Worm (Caenorhabditis elegans) whole organism, L3 larva: ENCODE results near the gene maoc-1.

Experiments
- ZK546.5 ChIP-seq: sonication (generic microtip); optimal IDR thresholded peaks from 2 replicates; lab custom pipeline; 2017; ENCODE audit warnings: missing biosample characterization, missing genetic modification characterization
- aly-2 ChIP-seq: fragments of 150-350 bp; optimal IDR thresholded peaks from 2 replicates; lab custom pipeline; 2014; ENCODE audit warnings: missing biosample characterization, missing genetic modification characterization
- ama-1 ChIP-seq: fragments of 150-350 bp; optimal IDR thresholded peaks from 2 replicates; lab custom pipeline; 2018
- ceh-16 ChIP-seq: sonication (generic microtip); optimal IDR thresholded peaks from 2 replicates; lab custom pipeline; 2017; ENCODE audit warnings: missing biosample characterization, missing genetic modification characterization
- ceh-28 ChIP-seq: fragments of 150-350 bp; optimal IDR thresholded peaks from 2 replicates; lab custom pipeline; 2014; ENCODE audit warnings: missing biosample characterization, missing genetic modification reagents, missing genetic modification characterization
- ceh-82 ChIP-seq: fragments of 150-350 bp; optimal IDR thresholded peaks from 2 replicates; lab custom pipeline; 2014; ENCODE audit warnings: missing biosample characterization, missing genetic modification characterization
- ceh-9 ChIP-seq: sonication (generic microtip); optimal IDR thresholded peaks from 2 replicates; lab custom pipeline; 2018; ENCODE audit warnings: missing biosample characterization, missing genetic modification characterization
- egl-27 ChIP-seq: sonication (generic microtip); optimal IDR thresholded peaks from 4 replicates; lab custom pipeline; 2017; ENCODE audit warnings: missing biosample characterization, missing genetic modification reagents, missing genetic modification characterization
- egl-5 ChIP-seq: fragments of 150-350 bp; optimal IDR thresholded peaks from 2 replicates; lab custom pipeline; 2017; ENCODE audit warnings: missing biosample characterization, missing genetic modification reagents, missing genetic modification characterization, inconsistent platforms
- elt-1 ChIP-seq: fragments of 150-350 bp; optimal IDR thresholded peaks from 2 replicates; lab custom pipeline; 2014; ENCODE audit warnings: missing biosample characterization, missing genetic modification characterization
- elt-2 ChIP-seq: sonication (generic microtip); optimal IDR thresholded peaks from 2 replicates; lab custom pipeline; 2016; ENCODE audit warnings: missing genetic modification reagents, mild to moderate bottlenecking, missing genetic modification characterization, missing compliant biosample characterization
- eor-1 ChIP-seq, 2 experiments: fragments of 150-350 bp; optimal IDR thresholded peaks; 2 replicates each; lab custom pipeline; 2014 to 2018; ENCODE audit warnings: missing biosample characterization in 2 of 2, missing genetic modification characterization in 2 of 2
- fkh-10 ChIP-seq: sonication (generic microtip); optimal IDR thresholded peaks from 2 replicates; lab custom pipeline; 2017; ENCODE audit warnings: missing biosample characterization, missing genetic modification reagents, missing genetic modification characterization
- fkh-2 ChIP-seq: fragments of 150-350 bp; optimal IDR thresholded peaks from 2 replicates; lab custom pipeline; 2014; ENCODE audit warnings: missing biosample characterization, missing genetic modification reagents, missing genetic modification characterization
- fos-1 ChIP-seq: fragments of 150-350 bp; optimal IDR thresholded peaks from 2 replicates; lab custom pipeline; 2014; ENCODE audit warnings: missing biosample characterization, missing genetic modification characterization
- hmg-11 ChIP-seq: sonication (generic microtip); optimal IDR thresholded peaks from 2 replicates; lab custom pipeline; 2016; ENCODE audit warnings: missing genetic modification characterization, missing compliant biosample characterization
- jun-1 ChIP-seq: fragments of 150-350 bp; optimal IDR thresholded peaks from 2 replicates; lab custom pipeline; 2014; ENCODE audit warnings: missing biosample characterization, missing genetic modification reagents, missing genetic modification characterization
- lin-15B ChIP-seq: fragments of 150-350 bp; optimal IDR thresholded peaks from 2 replicates; lab custom pipeline; 2014; ENCODE audit warnings: missing biosample characterization, missing genetic modification characterization
- lin-39 ChIP-seq: fragments of 150-350 bp; optimal IDR thresholded peaks from 2 replicates; lab custom pipeline; 2018; ENCODE audit warnings: missing biosample characterization, missing genetic modification reagents, missing genetic modification characterization
- lsy-12 ChIP-seq: sonication (generic microtip); optimal IDR thresholded peaks from 2 replicates; lab custom pipeline; 2016; ENCODE audit warnings: mild to moderate bottlenecking, missing genetic modification characterization, missing compliant biosample characterization
- mdl-1 ChIP-seq: fragments of 150-350 bp; optimal IDR thresholded peaks from 2 replicates; lab custom pipeline; 2014; ENCODE audit warnings: missing biosample characterization, missing genetic modification characterization
- mml-1 ChIP-seq: fragments of 150-350 bp; sonication (generic microtip); optimal IDR thresholded peaks from 3 replicates; lab custom pipeline; 2014; ENCODE audit warnings: missing biosample characterization, missing genetic modification characterization
- nfya-1 ChIP-seq: sonication (generic microtip); optimal IDR thresholded peaks from 2 replicates; lab custom pipeline; 2017; ENCODE audit warnings: missing genetic modification characterization, mild to moderate bottlenecking, missing compliant biosample characterization, antibody characterized with exemption, moderate library complexity; ENCODE audit not compliant: insufficient read depth
- nhr-11 ChIP-seq: fragments of 150-350 bp; optimal IDR thresholded peaks from 2 replicates; lab custom pipeline; 2014; ENCODE audit warnings: missing biosample characterization, missing genetic modification characterization
- nhr-12 ChIP-seq: fragments of 150-350 bp; optimal IDR thresholded peaks from 2 replicates; lab custom pipeline; 2014; ENCODE audit warnings: missing biosample characterization, missing genetic modification characterization
- nhr-23 ChIP-seq: fragments of 150-350 bp; optimal IDR thresholded peaks from 2 replicates; lab custom pipeline; 2014; ENCODE audit warnings: missing biosample characterization, missing genetic modification reagents, missing genetic modification characterization
- nhr-237 ChIP-seq: fragments of 150-350 bp; optimal IDR thresholded peaks from 2 replicates; lab custom pipeline; 2014; ENCODE audit warnings: missing biosample characterization, missing genetic modification characterization
- nhr-28 ChIP-seq: fragments of 150-350 bp; optimal IDR thresholded peaks from 2 replicates; lab custom pipeline; 2014; ENCODE audit warnings: missing biosample characterization, missing genetic modification characterization
- nhr-43 ChIP-seq: sonication (generic microtip); optimal IDR thresholded peaks from 2 replicates; lab custom pipeline; 2016; ENCODE audit warnings: mild to moderate bottlenecking, missing genetic modification characterization, missing compliant biosample characterization; ENCODE audit not compliant: poor library complexity, severe bottlenecking
- nhr-67 ChIP-seq: fragments of 150-350 bp; optimal IDR thresholded peaks from 2 replicates; lab custom pipeline; 2014; ENCODE audit warnings: missing biosample characterization, missing genetic modification characterization
- nhr-76 ChIP-seq: fragments of 150-350 bp; sonication (generic microtip); optimal IDR thresholded peaks from 5 replicates; lab custom pipeline; 2014; ENCODE audit warnings: missing biosample characterization, missing genetic modification characterization
- nhr-77 ChIP-seq: fragments of 150-350 bp; optimal IDR thresholded peaks from 2 replicates; lab custom pipeline; 2014; ENCODE audit warnings: missing biosample characterization, missing genetic modification characterization
- pha-4 ChIP-seq: fragments of 150-350 bp; optimal IDR thresholded peaks from 2 replicates; lab custom pipeline; 2014; ENCODE audit warnings: missing biosample characterization, missing genetic modification reagents, missing genetic modification characterization
- pqm-1 ChIP-seq: fragments of 150-350 bp; optimal IDR thresholded peaks from 2 replicates; lab custom pipeline; 2017; ENCODE audit warnings: missing biosample characterization, missing genetic modification characterization, inconsistent platforms
- sea-2 ChIP-seq: fragments of 150-350 bp; sonication (generic microtip); optimal IDR thresholded peaks from 4 replicates; lab custom pipeline; 2014; ENCODE audit warnings: missing biosample characterization, missing genetic modification reagents, missing genetic modification characterization
- skn-1 ChIP-seq: fragments of 150-350 bp; optimal IDR thresholded peaks from 2 replicates; lab custom pipeline; 2014; ENCODE audit warnings: missing biosample characterization, missing genetic modification characterization
- snpc-4 ChIP-seq: fragments of 150-350 bp; optimal IDR thresholded peaks from 2 replicates; lab custom pipeline; 2014; ENCODE audit warnings: missing biosample characterization, missing genetic modification characterization
- tbx-2 ChIP-seq: sonication (generic microtip); optimal IDR thresholded peaks from 2 replicates; lab custom pipeline; 2016; ENCODE audit warnings: mild to moderate bottlenecking, missing genetic modification characterization, missing compliant biosample characterization
- unc-39 ChIP-seq: sonication (generic microtip); optimal IDR thresholded peaks from 4 replicates; lab custom pipeline; 2017; ENCODE audit warnings: missing biosample characterization, missing genetic modification characterization
- unc-62 ChIP-seq: fragments of 150-350 bp; sonication (generic microtip); optimal IDR thresholded peaks from 4 replicates; lab custom pipeline; 2014; ENCODE audit warnings: missing biosample characterization, missing genetic modification reagents, missing genetic modification characterization
- zag-1 ChIP-seq: fragments of 150-350 bp; optimal IDR thresholded peaks from 2 replicates; lab custom pipeline; 2014; ENCODE audit warnings: missing biosample characterization, missing genetic modification characterization
- ztf-11 ChIP-seq: fragments of 150-350 bp; optimal IDR thresholded peaks from 2 replicates; lab custom pipeline; 2014; ENCODE audit warnings: missing biosample characterization, missing genetic modification characterization

Gene maoc-1

DNA sequence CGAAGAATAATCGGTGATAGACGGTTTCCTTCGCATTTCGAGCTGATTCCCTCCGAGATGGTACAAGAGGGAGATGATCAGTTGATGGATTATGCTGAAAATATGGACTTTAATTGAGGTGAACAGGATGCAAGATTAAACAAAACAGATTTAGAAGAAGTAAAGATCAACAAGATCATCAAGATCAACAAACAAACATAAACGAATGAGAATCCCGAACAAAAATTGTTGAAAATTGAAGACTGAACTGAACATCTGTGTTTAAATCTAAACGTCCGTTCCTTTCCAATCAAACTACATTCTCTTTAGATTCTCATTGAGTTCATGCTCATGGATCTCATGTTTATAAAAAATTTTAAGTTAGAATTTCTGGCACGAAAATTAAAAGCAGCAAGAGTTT lies 21.2 kb upstream of the maoc-1 start, which contains the start of gene glc-4:
Gene glc-4, minus strand, starts transcription at position 101 of the 400 bp plus-strand sequence.
- TF ChIP-seq mdl-1 (tag; lab: Kevin White, UChicago) (no peak), nhr-237 (tag; lab: Kevin White, UChicago) (no peak), lsy-12 (no peak), nhr-76 (tag; lab: Kevin White, UChicago) (no peak), lin-39 (tag; lab: Kevin White, UChicago) (no peak), nhr-77 (tag; lab: Kevin White, UChicago) (no peak), ama-1 (lab: Kevin White, UChicago) (no peak)
- TF ChIP-seq, all 47 proteins: peak for 0

DNA sequence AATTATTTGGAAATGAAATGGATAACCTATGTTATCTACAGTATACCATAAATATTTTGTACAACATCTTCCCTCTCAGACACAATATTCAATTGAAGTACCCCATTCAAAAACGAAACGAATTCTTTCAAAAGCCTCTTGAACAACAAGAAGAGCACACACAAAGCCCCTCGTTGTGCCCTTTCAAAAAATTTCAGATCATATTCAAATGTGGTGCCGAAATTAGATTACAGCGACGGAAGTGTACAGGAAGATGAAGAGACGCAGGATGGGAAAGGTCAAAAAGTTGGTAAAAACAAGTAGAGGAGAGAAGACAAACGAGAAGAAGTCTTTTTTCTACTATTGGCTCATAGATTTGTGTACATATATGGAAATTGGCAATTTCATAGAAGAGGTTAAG lies 20.0 kb upstream of the maoc-1 start:
- TF ChIP-seq fkh-10 (GFP tag; lab: Kevin White, UChicago) = peak; percentile 15
- no peak for TF ChIP-seq zag-1 (tag; lab: Kevin White, UChicago)

DNA sequence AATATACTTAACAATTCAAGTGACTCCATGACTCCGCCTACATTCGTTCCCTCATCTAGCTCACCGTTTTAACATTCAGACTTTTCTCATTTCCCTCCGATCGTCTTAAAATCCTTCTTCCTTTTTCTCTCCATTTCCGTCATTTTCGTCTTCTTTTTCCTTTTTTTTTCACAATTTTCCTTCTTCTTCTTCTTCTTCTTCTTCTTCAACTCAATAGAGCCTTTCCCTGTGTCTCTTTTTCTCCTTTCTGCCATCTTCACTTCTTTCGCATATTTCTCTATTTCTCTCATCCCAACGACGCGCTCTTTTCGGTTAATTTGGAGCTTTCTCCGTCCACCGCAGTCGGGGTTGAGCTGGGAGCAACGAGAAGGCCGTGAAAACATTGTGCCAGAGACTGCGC lies 13.4 kb upstream of the maoc-1 start:
- TF ChIP-seq nfya-1 (tag; lab: Kevin White, UChicago) = peak; percentile 58
- TF ChIP-seq ceh-82 (tag; lab: Kevin White, UChicago) = no peak
- TF ChIP-seq lin-15B (tag; lab: Kevin White, UChicago) = no peak
- TF ChIP-seq hmg-11 = peak; percentile 57
- no peak for TF ChIP-seq nhr-12 (tag; lab: Kevin White, UChicago)
- peak; percentile 72 for TF ChIP-seq fkh-10 (GFP tag; lab: Kevin White, UChicago)
- TF ChIP-seq fos-1 (tag; lab: Kevin White, UChicago) = no peak
- no peak for TF ChIP-seq nhr-67 (tag; lab: Kevin White, UChicago)
- TF ChIP-seq egl-5 (tag; lab: Kevin White, UChicago) = no peak
- TF ChIP-seq snpc-4 (tag; lab: Kevin White, UChicago) = no peak
- TF ChIP-seq ceh-9 (tag; lab: Kevin White, UChicago) = no peak
- TF ChIP-seq lin-39 (tag; lab: Kevin White, UChicago) = no peak
- no peak for TF ChIP-seq zag-1 (tag; lab: Kevin White, UChicago)
- TF ChIP-seq sea-2 = no peak
- TF ChIP-seq lsy-12 = no peak
- TF ChIP-seq egl-27 (tag; lab: Kevin White, UChicago) = no peak
- TF ChIP-seq ztf-11 (tag; lab: Kevin White, UChicago) = no peak
- TF ChIP-seq unc-39 = no peak

DNA sequence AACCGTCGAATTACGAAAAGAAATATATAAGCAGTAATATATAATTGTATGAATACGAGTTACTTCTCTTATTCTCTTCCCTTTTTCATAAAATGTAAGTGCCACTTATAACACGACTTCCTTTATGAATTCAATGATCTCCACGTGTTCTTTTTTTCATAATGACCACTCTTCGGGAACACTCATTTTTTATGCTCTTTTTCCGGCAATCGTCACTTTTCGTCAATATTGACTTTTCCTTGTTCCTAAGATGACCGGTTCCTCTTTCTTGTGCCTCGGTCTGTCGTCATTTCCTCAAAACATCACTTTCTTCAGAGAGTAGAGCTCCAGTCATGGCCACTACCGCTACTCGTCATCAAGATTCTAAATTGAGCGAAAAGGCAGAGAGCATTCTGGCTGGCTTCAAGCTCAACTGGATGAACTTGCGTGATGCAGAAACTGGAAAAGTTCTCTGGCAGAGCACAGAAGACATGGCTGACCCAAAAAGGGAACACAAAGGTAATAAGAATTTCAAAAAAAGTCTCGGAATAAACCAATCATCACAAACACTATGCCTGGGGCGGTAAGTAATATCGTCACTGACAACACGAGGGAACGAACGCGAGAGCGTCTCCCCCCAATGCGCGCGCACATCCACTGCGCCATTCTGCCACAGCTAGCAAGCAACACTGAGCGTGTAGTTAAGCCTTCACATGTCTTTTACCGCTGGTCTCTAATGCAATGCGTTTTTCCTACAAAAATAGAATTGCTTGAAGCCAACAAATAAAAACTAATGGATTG lies 12.4 kb upstream of the maoc-1 start, which contains the start of gene pdl-1:
Gene pdl-1, plus strand, starts transcription at position 309 of the 780 bp plus-strand sequence.
- TF ChIP-seq nhr-77 (tag; lab: Kevin White, UChicago) = peak; percentile 27
- no peak for TF ChIP-seq nhr-23 (tag; lab: Kevin White, UChicago)
- TF ChIP-seq jun-1 (tag; lab: Kevin White, UChicago) = peak; percentile 15
- TF ChIP-seq mml-1 (tag; lab: Kevin White, UChicago) = no peak
- TF ChIP-seq elt-1 (tag; lab: Kevin White, UChicago) = no peak
- no peak for TF ChIP-seq nhr-76 (tag; lab: Kevin White, UChicago)
- TF ChIP-seq lin-39 (tag; lab: Kevin White, UChicago) = peak; percentile 68
- peak; percentile 75 for TF ChIP-seq nhr-43 (tag; lab: Kevin White, UChicago)
- TF ChIP-seq fkh-10 (GFP tag; lab: Kevin White, UChicago) = no peak
- no peak for TF ChIP-seq ZK546.5 (tag; lab: Kevin White, UChicago)
- peak; percentile 6 for TF ChIP-seq skn-1 (tag; lab: Kevin White, UChicago)
- TF ChIP-seq nhr-12 (tag; lab: Kevin White, UChicago) = no peak
- TF ChIP-seq nfya-1 (tag; lab: Kevin White, UChicago) = peak; percentile 68
- TF ChIP-seq nhr-67 (tag; lab: Kevin White, UChicago) = no peak
- TF ChIP-seq hmg-11 = no peak
- no peak for TF ChIP-seq ceh-28
- no peak for TF ChIP-seq ztf-11 (tag; lab: Kevin White, UChicago)
- TF ChIP-seq aly-2 (tag; lab: Kevin White, UChicago) = no peak
- no peak for TF ChIP-seq fos-1 (tag; lab: Kevin White, UChicago)
- no peak for TF ChIP-seq zag-1 (tag; lab: Kevin White, UChicago)
- TF ChIP-seq lsy-12 = no peak
- TF ChIP-seq nhr-11 (tag; lab: Kevin White, UChicago) = no peak
- TF ChIP-seq sea-2 = no peak
- no peak for TF ChIP-seq nhr-237 (tag; lab: Kevin White, UChicago)
- TF ChIP-seq ama-1 (lab: Kevin White, UChicago) = peak; percentile 69
- TF ChIP-seq fkh-2 (tag; lab: Kevin White, UChicago) = no peak
- TF ChIP-seq eor-1 (tag; optimal IDR thresholded peaks at IDR 0.05; lab: Kevin White, UChicago) = no peak
- TF ChIP-seq pha-4 (tag; lab: Kevin White, UChicago) = peak; percentile 87
- TF ChIP-seq lin-15B (tag; lab: Kevin White, UChicago) = peak; percentile 14
- peak; percentile 36 for TF ChIP-seq elt-2 (tag; lab: Kevin White, UChicago)
- TF ChIP-seq ceh-16 (tag; lab: Kevin White, UChicago) = no peak
- TF ChIP-seq unc-39 = no peak
- TF ChIP-seq mdl-1 (tag; lab: Kevin White, UChicago) = no peak
- peak; percentile 62 for TF ChIP-seq tbx-2 (tag; lab: Kevin White, UChicago)
- no peak for TF ChIP-seq nhr-28 (tag; lab: Kevin White, UChicago)
- no peak for TF ChIP-seq unc-62 (GFP tag; lab: Kevin White, UChicago)
- TF ChIP-seq pqm-1 (tag; lab: Kevin White, UChicago) = peak; percentile 11
- peak; percentile 25 for TF ChIP-seq egl-5 (tag; lab: Kevin White, UChicago)
- peak; percentile 60 for TF ChIP-seq snpc-4 (tag; lab: Kevin White, UChicago)
